Worm (Caenorhabditis elegans): Measurements from ENCODE around the gene C49H3.6.

- TF ChIP-seq elt-1 (tag; optimal IDR thresholded peaks at IDR 0.05) (no peak), nhr-28 (tag; optimal IDR thresholded peaks at IDR 0.05) (no peak), pha-4 (tag; optimal IDR thresholded peaks at IDR 0.05) (no peak), mdl-1 (tag; optimal IDR thresholded peaks at IDR 0.05) (no peak), snpc-4 (tag; optimal IDR thresholded peaks at IDR 0.05) (no peak), nhr-76 (tag; optimal IDR thresholded peaks at IDR 0.05) (no peak), jun-1 (tag; optimal IDR thresholded peaks at IDR 0.05) (no peak), zag-1 (tag; optimal IDR thresholded peaks at IDR 0.05) (no peak), aly-2 (tag; optimal IDR thresholded peaks at IDR 0.05) (no peak), nfya-1 (tag; optimal IDR thresholded peaks at IDR 0.05; ENCODE audit: insufficient read depth) (no peak), R02D3.7 (tag; optimal IDR thresholded peaks at IDR 0.05) (no peak), nhr-43 (tag; optimal IDR thresholded peaks at IDR 0.05; ENCODE audit: poor library complexity, severe bottlenecking) (no peak)
Observed at ce11 chrIV:7914991-7915390, 11.5 kb downstream of the C49H3.6 start, which contains the start of gene C49H3.4.
